Worm (Caenorhabditis elegans): ENCODE data around the gene R03G8.6.

The R03G8.6 gene

DNA sequence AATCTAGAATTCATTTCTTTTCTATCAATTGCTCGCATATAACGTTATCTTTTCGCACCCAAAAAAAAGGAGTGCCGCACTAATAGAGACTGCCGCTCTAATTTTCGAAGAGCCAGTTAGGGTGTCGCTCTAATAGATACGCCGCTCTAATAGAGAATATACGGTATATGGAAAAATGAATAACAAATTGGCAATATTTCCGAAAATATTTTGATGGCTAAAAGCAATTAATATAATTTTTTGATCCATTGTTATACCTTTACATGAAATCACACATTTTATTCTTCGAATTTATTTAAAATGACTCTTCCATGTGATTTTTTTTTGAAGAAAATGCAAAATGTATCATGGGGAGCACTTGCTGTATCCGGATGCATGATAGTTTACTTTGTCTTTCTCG, 22.4 kb downstream of the R03G8.6 start, which contains the start of gene K03A11.4:
Gene K03A11.4 (plus strand): TSS at position 301 of the 400 bp plus-strand sequence.
- TF ChIP-seq lin-39 (tag; optimal IDR thresholded peaks at IDR 0.05) = no peak
- no peak for TF ChIP-seq ztf-1 (GFP tag; conservative IDR thresholded peaks at IDR 0.05)
- no peak for TF ChIP-seq peb-1 (tag; optimal IDR thresholded peaks at IDR 0.05)
- TF ChIP-seq ztf-11 (tag; optimal IDR thresholded peaks at IDR 0.05) = no peak
- no peak for TF ChIP-seq ceh-16 (tag; optimal IDR thresholded peaks at IDR 0.05)
- no peak for TF ChIP-seq nhr-129 (tag; optimal IDR thresholded peaks at IDR 0.05)
- no peak for TF ChIP-seq zag-1 (tag; optimal IDR thresholded peaks at IDR 0.05)
- no peak for TF ChIP-seq nhr-11 (tag; optimal IDR thresholded peaks at IDR 0.05)
- no peak for TF ChIP-seq R02D3.7 (tag; optimal IDR thresholded peaks at IDR 0.05)
- no peak for TF ChIP-seq ztf-4 (tag; optimal IDR thresholded peaks at IDR 0.05)
- no peak for TF ChIP-seq mab-5 (tag; optimal IDR thresholded peaks at IDR 0.05)
- no peak for TF ChIP-seq blmp-1 (tag; optimal IDR thresholded peaks at IDR 0.05; ENCODE audit: insufficient read depth)

DNA sequence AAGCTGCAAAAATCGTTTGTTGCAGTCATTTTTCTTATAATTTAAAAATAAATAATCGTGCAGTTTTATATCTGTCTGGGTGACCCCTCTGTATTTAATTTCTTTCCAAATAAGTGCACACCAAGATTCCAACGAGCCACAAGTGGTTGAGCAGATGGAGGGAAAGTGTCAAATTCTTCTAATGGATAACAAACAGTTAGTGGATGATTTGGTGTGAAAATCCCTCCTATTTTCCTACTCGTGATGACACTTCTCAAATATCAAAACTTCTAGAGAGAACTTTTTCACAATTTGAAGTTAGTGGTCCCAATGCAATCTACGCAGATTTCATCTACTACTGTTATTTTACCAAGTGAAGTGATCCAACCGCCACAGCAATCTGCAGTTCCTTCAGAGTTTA, 25.9 kb downstream of the R03G8.6 start, which contains the start of gene ceh-28:
Gene ceh-28 (plus strand): TSS at position 301 of the 400 bp plus-strand sequence.
- TF ChIP-seq unc-62 (GFP tag; optimal IDR thresholded peaks at IDR 0.05) (no peak), nhr-129 (tag; optimal IDR thresholded peaks at IDR 0.05) (no peak), sma-3 (GFP tag; optimal IDR thresholded peaks at IDR 0.05) (no peak), mdl-1 (tag; optimal IDR thresholded peaks at IDR 0.05) (no peak), ceh-82 (tag; optimal IDR thresholded peaks at IDR 0.05) (no peak), nhr-10 (tag; optimal IDR thresholded peaks at IDR 0.05) (no peak), ztf-11 (tag; optimal IDR thresholded peaks at IDR 0.05) (no peak), fos-1 (tag; optimal IDR thresholded peaks at IDR 0.05) (no peak), ama-1 (optimal IDR thresholded peaks at IDR 0.05) (no peak), ztf-1 (GFP tag; conservative IDR thresholded peaks at IDR 0.05) (no peak), R02D3.7 (tag; optimal IDR thresholded peaks at IDR 0.05) (no peak), sma-9 (GFP tag; optimal IDR thresholded peaks at IDR 0.05) (no peak), sma-9 (tag; optimal IDR thresholded peaks at IDR 0.05) (no peak), lin-39 (tag; optimal IDR thresholded peaks at IDR 0.05) (no peak), nhr-77 (tag; optimal IDR thresholded peaks at IDR 0.05) (no peak), dmd-4 (tag; optimal IDR thresholded peaks at IDR 0.05) (no peak)

DNA sequence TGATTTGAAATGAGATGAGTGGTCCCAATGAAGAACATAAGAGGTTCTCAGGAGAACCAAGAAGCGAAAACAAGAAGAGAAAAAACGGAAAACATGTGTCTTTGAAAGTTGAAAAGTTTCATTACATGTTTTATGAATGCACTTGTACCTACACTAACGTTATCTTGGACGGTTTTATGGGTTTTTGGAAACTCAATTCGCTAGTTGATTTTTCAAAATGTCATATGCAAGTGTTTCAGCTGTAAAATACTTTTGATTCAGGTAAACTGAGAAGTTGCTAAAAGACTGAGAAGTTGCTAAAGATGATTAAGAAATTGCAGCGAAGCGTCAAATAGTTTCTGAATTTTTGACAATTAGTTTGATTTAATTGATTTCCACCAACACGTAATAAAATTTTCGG, 29.2 kb downstream of the R03G8.6 start, which contains the start of gene cpx-2:
Gene cpx-2 (minus strand): TSS at position 101 of the 400 bp plus-strand sequence.
- TF ChIP-seq lin-39 (tag; optimal IDR thresholded peaks at IDR 0.05) = no peak
- no peak for TF ChIP-seq nhr-129 (tag; optimal IDR thresholded peaks at IDR 0.05)
- no peak for TF ChIP-seq Y55F3AM.14 (GFP tag; optimal IDR thresholded peaks at IDR 0.05)
- no peak for TF ChIP-seq R02D3.7 (tag; optimal IDR thresholded peaks at IDR 0.05)
- no peak for TF ChIP-seq nhr-25 (tag; optimal IDR thresholded peaks at IDR 0.05)
- TF ChIP-seq fos-1 (tag; optimal IDR thresholded peaks at IDR 0.05) = no peak
- TF ChIP-seq nhr-21 (tag; optimal IDR thresholded peaks at IDR 0.05) = no peak
- TF ChIP-seq blmp-1 (tag; optimal IDR thresholded peaks at IDR 0.05; ENCODE audit: insufficient read depth) = no peak

DNA sequence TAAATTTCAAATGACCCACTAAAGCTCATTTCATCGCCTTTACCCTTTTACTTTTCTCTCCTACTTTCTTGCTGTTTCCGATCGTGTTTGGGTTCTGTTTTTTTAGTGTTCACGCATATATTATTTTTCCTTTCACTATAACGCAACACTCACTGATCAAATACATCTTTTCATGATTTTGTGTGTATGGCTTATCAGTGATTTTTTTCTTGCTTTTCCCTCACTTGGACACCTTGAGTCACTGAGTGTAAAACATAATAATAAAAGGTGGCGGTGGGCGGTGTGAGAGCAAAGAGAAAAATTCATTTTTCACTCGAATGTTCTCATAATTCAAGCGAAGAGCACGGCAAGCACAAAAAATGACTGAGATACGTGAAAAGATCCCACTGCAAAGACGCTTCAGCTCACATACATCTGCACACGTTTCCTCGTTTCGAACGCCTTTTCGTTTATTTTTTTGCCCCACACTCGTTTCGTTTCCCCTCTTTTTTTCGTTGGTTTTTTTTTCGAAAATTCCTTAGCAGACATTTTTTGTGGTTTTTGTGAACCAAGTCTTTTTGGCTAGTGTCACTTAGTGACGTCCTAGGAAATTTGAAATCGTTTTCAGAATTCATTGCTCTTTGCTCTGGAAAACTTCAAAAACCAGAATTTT, 37.2 kb downstream of the R03G8.6 start, which contains the start of gene K03A11.5:
Gene K03A11.5 (plus strand): TSS at position 602 of the 652 bp plus-strand sequence.
- TF ChIP-seq fos-1 (tag; optimal IDR thresholded peaks at IDR 0.05) = peak; percentile 58
- no peak for TF ChIP-seq ztf-1 (GFP tag; conservative IDR thresholded peaks at IDR 0.05)

DNA sequence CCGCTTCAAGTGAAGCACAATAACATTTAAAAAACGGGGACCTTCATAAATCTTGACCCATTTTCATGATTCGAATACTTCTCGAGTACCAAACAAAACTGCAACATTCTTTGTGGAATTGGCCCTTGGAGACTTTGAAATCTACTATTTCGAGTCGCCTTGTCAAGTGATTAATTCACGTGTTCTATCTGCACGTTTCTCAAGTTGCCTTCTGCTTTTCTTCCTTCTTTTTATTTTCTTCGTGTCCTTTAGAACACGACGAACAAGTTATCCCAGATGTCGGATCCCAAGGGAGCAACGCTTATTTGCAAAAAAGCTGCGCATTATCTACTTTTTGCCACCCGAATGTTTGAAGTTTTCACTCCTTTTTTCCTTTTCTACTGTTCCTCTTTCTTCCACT, 38.9 kb downstream of the R03G8.6 start:
- TF ChIP-seq zag-1 (tag; optimal IDR thresholded peaks at IDR 0.05) (peak; percentile 13), sma-9 (GFP tag; optimal IDR thresholded peaks at IDR 0.05) (peak; percentile 3), sma-9 (tag; optimal IDR thresholded peaks at IDR 0.05) (no peak), ceh-82 (tag; optimal IDR thresholded peaks at IDR 0.05) (no peak)

DNA sequence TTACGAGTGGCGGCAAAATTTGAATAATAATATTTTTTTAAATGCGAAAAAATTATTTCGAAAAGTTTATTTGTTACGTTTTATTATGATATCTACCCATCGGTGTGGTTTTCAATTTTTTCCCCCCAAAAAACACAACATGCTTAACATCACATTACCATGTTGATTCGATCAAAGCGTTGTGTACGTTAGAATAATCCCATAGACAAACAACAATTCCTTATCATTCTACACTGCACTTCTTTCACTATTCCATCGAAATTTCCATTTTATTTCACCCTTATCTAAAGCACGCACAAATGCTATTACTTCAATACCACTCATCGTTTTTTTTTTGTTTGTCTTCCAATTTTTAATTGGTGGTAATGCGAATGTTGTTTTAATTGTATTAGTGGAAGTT, 40.3 kb downstream of the R03G8.6 start:
- peak; percentile 13 for TF ChIP-seq F13H6.1 (tag; optimal IDR thresholded peaks at IDR 0.05)
- TF ChIP-seq crh-2 (tag; optimal IDR thresholded peaks at IDR 0.05) = peak; percentile 49
- TF ChIP-seq sem-4 (tag; optimal IDR thresholded peaks at IDR 0.05) = no peak
- no peak for TF ChIP-seq mab-5 (tag; optimal IDR thresholded peaks at IDR 0.05)
- peak; percentile 91 for TF ChIP-seq fos-1 (tag; optimal IDR thresholded peaks at IDR 0.05)
- peak; percentile 36 for TF ChIP-seq sma-9 (GFP tag; optimal IDR thresholded peaks at IDR 0.05)
- TF ChIP-seq sma-9 (tag; optimal IDR thresholded peaks at IDR 0.05) = no peak
- TF ChIP-seq skn-1 (tag; optimal IDR thresholded peaks at IDR 0.05) = peak; percentile 43

All from whole organism, L2 larva.